Worm (Caenorhabditis elegans): ENCODE measurements around the gene F57C2.5.

The F57C2.5 gene

ce11 chrII:14573315-14573714, 45.3 kb upstream of the F57C2.5 start, which contains the start of gene madf-5:
madf-5 (plus strand) TSS chrII:14573615.
- TF ChIP-seq ama-1 (optimal IDR thresholded peaks at IDR 0.05) (no peak), ces-1 (GFP tag; optimal IDR thresholded peaks at IDR 0.05) (no peak), zip-4 (GFP tag; optimal IDR thresholded peaks at IDR 0.05) (no peak), nhr-12 (tag; optimal IDR thresholded peaks at IDR 0.05) (no peak), sptf-1 (tag; optimal IDR thresholded peaks at IDR 0.05) (no peak), jun-1 (tag; optimal IDR thresholded peaks at IDR 0.05) (no peak), nhr-76 (tag; optimal IDR thresholded peaks at IDR 0.05) (no peak), mef-2 (tag; optimal IDR thresholded peaks at IDR 0.05) (no peak)

ce11 chrII:14570541-14571160, 42.6 kb upstream of the F57C2.5 start:
- TF ChIP-seq lin-13 (GFP tag; optimal IDR thresholded peaks at IDR 0.05) (no peak), mab-9 (GFP tag; IDR thresholded peaks at IDR 0.05) (no peak), fkh-10 (GFP tag; optimal IDR thresholded peaks at IDR 0.05) (no peak), efl-1 (optimal IDR thresholded peaks at IDR 0.05) (no peak), efl-1 (GFP tag; optimal IDR thresholded peaks at IDR 0.05 in 1 of 2) (peak in 1 of 2 experiments; percentile 91), nhr-77 (tag; optimal IDR thresholded peaks at IDR 0.05) (peak; percentile 71), lsy-2 (tag; optimal IDR thresholded peaks at IDR 0.05) (peak in 1 of 2 experiments; percentile 4)

ce11 chrII:14569322-14569721, 41.3 kb upstream of the F57C2.5 start:
- TF ChIP-seq sptf-1 (tag; optimal IDR thresholded peaks at IDR 0.05) (no peak), nhr-85 (tag) (peak; percentile 48), skn-1 (tag; optimal IDR thresholded peaks at IDR 0.05) (peak; percentile 3), nhr-11 (tag; optimal IDR thresholded peaks at IDR 0.05) (no peak), nhr-19 (GFP tag; conservative IDR thresholded peaks at IDR 0.05) (no peak), efl-1 (optimal IDR thresholded peaks at IDR 0.05) (peak; percentile 32 to 70), efl-1 (GFP tag; optimal IDR thresholded peaks at IDR 0.05 in 1 of 2) (peak; percentile 9 to 66), unc-86 (tag; optimal IDR thresholded peaks at IDR 0.05) (peak; percentile 11), isw-1 (GFP tag; IDR thresholded peaks at IDR 0.05) (peak; percentile 20), egl-13 (tag; optimal IDR thresholded peaks at IDR 0.05) (peak; percentile 41), ceh-8 (GFP tag; optimal IDR thresholded peaks at IDR 0.05) (no peak), alr-1 (tag; optimal IDR thresholded peaks at IDR 0.05; ENCODE audit: borderline replicate concordance) (no peak), xbp-1 (tag; optimal IDR thresholded peaks at IDR 0.05) (no peak), blmp-1 (tag; optimal IDR thresholded peaks at IDR 0.05) (peak; percentile 40), fkh-8 (tag; optimal IDR thresholded peaks at IDR 0.05) (no peak), lsy-2 (tag; optimal IDR thresholded peaks at IDR 0.05) (peak; percentile 11 to 33), swsn-7 (tag; optimal IDR thresholded peaks at IDR 0.05) (peak; percentile 22), irx-1 (tag; optimal IDR thresholded peaks at IDR 0.05) (peak; percentile 53), lin-14 (GFP tag; optimal IDR thresholded peaks at IDR 0.05) (peak; percentile 83), nhr-84 (tag; optimal IDR thresholded peaks at IDR 0.05) (no peak), fkh-10 (GFP tag; optimal IDR thresholded peaks at IDR 0.05) (peak; percentile 68), nhr-47 (tag; optimal IDR thresholded peaks at IDR 0.05) (peak; percentile 36), ets-5 (GFP tag; IDR thresholded peaks at IDR 0.05) (no peak), nhr-71 (tag; optimal IDR thresholded peaks at IDR 0.05) (peak; percentile 48), tbx-2 (tag; optimal IDR thresholded peaks at IDR 0.05) (peak; percentile 50)

- TF ChIP-seq blmp-1 (tag; optimal IDR thresholded peaks at IDR 0.05) (peak; percentile 66), hpl-2 (GFP tag; optimal IDR thresholded peaks at IDR 0.05) (no peak)
Observed at ce11 chrII:14567811-14568210, 39.8 kb upstream of the F57C2.5 start.

Measured in whole organism, L1 larva.